Fruit fly (Drosophila melanogaster): Measurements from ENCODE around the gene CG14974.

- no peak for TF ChIP-seq psq (optimal IDR thresholded peaks at IDR 0.05)
- no peak for TF ChIP-seq insv (optimal IDR thresholded peaks at IDR 0.05)
- TF ChIP-seq h (optimal IDR thresholded peaks at IDR 0.05), result no peak
- no peak for TF ChIP-seq ttk (optimal IDR thresholded peaks at IDR 0.05)
- no peak for TF ChIP-seq Sin3A (optimal IDR thresholded peaks at IDR 0.05)
Measured at dm6 chr3L:3638587-3639312, 17.9 kb upstream of the CG14974 start.

Data from Kc167 (cell line).